Worm (Caenorhabditis elegans): ENCODE data around the gene rfl-1.

- TF ChIP-seq ets-5 (GFP tag; IDR thresholded peaks at IDR 0.05) = no peak
- TF ChIP-seq nhr-77 (tag; optimal IDR thresholded peaks at IDR 0.05) = peak; percentile 96
- TF ChIP-seq lin-15B (tag; optimal IDR thresholded peaks at IDR 0.05) = peak; percentile 96
- TF ChIP-seq ceh-82 (tag; optimal IDR thresholded peaks at IDR 0.05) = peak; percentile 94 to 98 (median 96)
- peak; percentile 92 for TF ChIP-seq snpc-4 (tag; optimal IDR thresholded peaks at IDR 0.05)
- TF ChIP-seq jun-1 (tag; optimal IDR thresholded peaks at IDR 0.05) = peak; percentile 95
- TF ChIP-seq pqm-1 (tag; optimal IDR thresholded peaks at IDR 0.05) = no peak
- TF ChIP-seq zip-4 (GFP tag; optimal IDR thresholded peaks at IDR 0.05) = peak; percentile 86
- TF ChIP-seq nhr-12 (tag; optimal IDR thresholded peaks at IDR 0.05) = no peak
Measured at ce11 chrIII:6971662-6972284, 49.2 kb upstream of the rfl-1 start, which contains the start of the genes eef-1A.1 and rfc-4.
